Fruit fly (Drosophila melanogaster): ENCODE measurements around the gene CG11369.

- peak; percentile 85 for TF ChIP-seq CG9948 (tag; optimal IDR thresholded peaks at IDR 0.05)
- TF ChIP-seq CG8159 (tag; optimal IDR thresholded peaks at IDR 0.05), result peak; percentile 89
- no peak for TF ChIP-seq CG10348 (GFP tag; IDR thresholded peaks at IDR 0.05)
- peak; percentile 97 for TF ChIP-seq Pif1A (GFP tag; optimal IDR thresholded peaks at IDR 0.05)
- peak; percentile 95 for TF ChIP-seq Pif1B (GFP tag; optimal IDR thresholded peaks at IDR 0.05)
- TF ChIP-seq CG32121 (GFP tag; IDR thresholded peaks at IDR 0.05), result peak; percentile 95
- peak; percentile 91 for TF ChIP-seq Snoo (tag; optimal IDR thresholded peaks at IDR 0.05)
- TF ChIP-seq CG4496 (GFP tag; IDR thresholded peaks at IDR 0.05), result peak; percentile 98
- TF ChIP-seq fd96Ca (GFP tag; IDR thresholded peaks at IDR 0.05), result peak; percentile 96
- TF ChIP-seq CG15710 (tag; optimal IDR thresholded peaks at IDR 0.05), result peak; percentile 92
- TF ChIP-seq CG14655 (GFP tag; optimal IDR thresholded peaks at IDR 0.05), result peak; percentile 95
These were observed 30.4 kb downstream of the CG11369 start for dm6 chrX:7604503-7604969.

All from whole organism, pupa.